Fruit fly (Drosophila melanogaster): Measurements from ENCODE around the gene CG34242.

CG34242 gene

dm6 chr3L:12519315-12519714 is 14.5 kb upstream of the CG34242 start:
- TF ChIP-seq CG12768 (GFP tag; optimal IDR thresholded peaks at IDR 0.05): no peak
- peak; percentile 83 for TF ChIP-seq cic (GFP tag; optimal IDR thresholded peaks at IDR 0.05)
- no peak for TF ChIP-seq CG11617 (GFP tag; optimal IDR thresholded peaks at IDR 0.05)
- TF ChIP-seq pad (GFP tag; optimal IDR thresholded peaks at IDR 0.05): no peak
- no peak for TF ChIP-seq bab1 (GFP tag; optimal IDR thresholded peaks at IDR 0.05)
- peak; percentile 73 for TF ChIP-seq Mnt (GFP tag; optimal IDR thresholded peaks at IDR 0.05)

dm6 chr3L:12523941-12524340 is 9.9 kb upstream of the CG34242 start, which contains the start of the genes ver and Gcn5:
ver (plus strand) TSS chr3L:12523987.
Gcn5 (minus strand) TSS chr3L:12524014.
- TF ChIP-seq pad (GFP tag; optimal IDR thresholded peaks at IDR 0.05) (peak; percentile 93), Clk (GFP tag; optimal IDR thresholded peaks at IDR 0.05) (peak; percentile 97), CG7045 (GFP tag; optimal IDR thresholded peaks at IDR 0.05) (peak; percentile 99), CG14711 (tag; optimal IDR thresholded peaks at IDR 0.05) (peak; percentile 97), Crg-1 (GFP tag; optimal IDR thresholded peaks at IDR 0.05) (peak; percentile 97), kay (GFP tag; ENCODE audit: borderline replicate concordance) (no peak), ovo (GFP tag; optimal IDR thresholded peaks at IDR 0.05) (peak; percentile 94), tj (GFP tag; optimal IDR thresholded peaks at IDR 0.05) (peak; percentile 94), CG7101 (tag; optimal IDR thresholded peaks at IDR 0.05) (peak; percentile 99), cnc (optimal IDR thresholded peaks at IDR 0.05) (no peak), CG5204 (GFP tag; optimal IDR thresholded peaks at IDR 0.05) (peak; percentile 97), CG33017 (tag; optimal IDR thresholded peaks at IDR 0.05) (peak; percentile 98), CG12768 (GFP tag; optimal IDR thresholded peaks at IDR 0.05) (peak; percentile 99), Hr96 (GFP tag; optimal IDR thresholded peaks at IDR 0.05) (peak; percentile 94), CG11617 (GFP tag; optimal IDR thresholded peaks at IDR 0.05) (peak; percentile 99), toe (GFP tag; optimal IDR thresholded peaks at IDR 0.05) (peak; percentile 97), Mnt (GFP tag; optimal IDR thresholded peaks at IDR 0.05) (peak; percentile 94), CG1620 (GFP tag; optimal IDR thresholded peaks at IDR 0.05) (peak; percentile 97), bab1 (GFP tag; optimal IDR thresholded peaks at IDR 0.05) (peak; percentile 96), cic (GFP tag; optimal IDR thresholded peaks at IDR 0.05) (peak; percentile 90)

dm6 chr3L:12526433-12527113 is 7.2 kb upstream of the CG34242 start, which contains the start of gene eIF2beta:
eIF2beta (minus strand) TSS chr3L:12526731.
- TF ChIP-seq CG7101 (tag; optimal IDR thresholded peaks at IDR 0.05) (no peak), Hr96 (GFP tag; optimal IDR thresholded peaks at IDR 0.05) (no peak), cic (GFP tag; optimal IDR thresholded peaks at IDR 0.05) (peak; percentile 8), CG14711 (tag; optimal IDR thresholded peaks at IDR 0.05) (peak; percentile 20), bab1 (GFP tag; optimal IDR thresholded peaks at IDR 0.05) (peak; percentile 55), CG11617 (GFP tag; optimal IDR thresholded peaks at IDR 0.05) (peak; percentile 28), CG12768 (GFP tag; optimal IDR thresholded peaks at IDR 0.05) (no peak), CG1620 (GFP tag; optimal IDR thresholded peaks at IDR 0.05) (peak; percentile 2), Mnt (GFP tag; optimal IDR thresholded peaks at IDR 0.05) (peak; percentile 98), CG5204 (GFP tag; optimal IDR thresholded peaks at IDR 0.05) (no peak), tj (GFP tag; optimal IDR thresholded peaks at IDR 0.05) (peak; percentile 44), pad (GFP tag; optimal IDR thresholded peaks at IDR 0.05) (peak; percentile 15), ovo (GFP tag; optimal IDR thresholded peaks at IDR 0.05) (no peak)

dm6 chr3L:12529431-12530007 is 4.3 kb upstream of the CG34242 start:
- TF ChIP-seq CG1620 (GFP tag; optimal IDR thresholded peaks at IDR 0.05) (no peak), CG12768 (GFP tag; optimal IDR thresholded peaks at IDR 0.05) (no peak), Mnt (GFP tag; optimal IDR thresholded peaks at IDR 0.05) (peak; percentile 50), CG5204 (GFP tag; optimal IDR thresholded peaks at IDR 0.05) (no peak), CG7045 (GFP tag; optimal IDR thresholded peaks at IDR 0.05) (peak; percentile 36), Clk (GFP tag; optimal IDR thresholded peaks at IDR 0.05) (peak; percentile 19), CG7101 (tag; optimal IDR thresholded peaks at IDR 0.05) (peak; percentile 50), CG33017 (tag; optimal IDR thresholded peaks at IDR 0.05) (peak; percentile 66), tj (GFP tag; optimal IDR thresholded peaks at IDR 0.05) (peak; percentile 15), Crg-1 (GFP tag; optimal IDR thresholded peaks at IDR 0.05) (no peak), toe (GFP tag; optimal IDR thresholded peaks at IDR 0.05) (no peak), CG11617 (GFP tag; optimal IDR thresholded peaks at IDR 0.05) (peak; percentile 21), kay (GFP tag; ENCODE audit: borderline replicate concordance) (no peak), pad (GFP tag; optimal IDR thresholded peaks at IDR 0.05) (no peak), cic (GFP tag; optimal IDR thresholded peaks at IDR 0.05) (no peak), CG14711 (tag; optimal IDR thresholded peaks at IDR 0.05) (peak; percentile 3), ovo (GFP tag; optimal IDR thresholded peaks at IDR 0.05) (peak; percentile 41), Hr96 (GFP tag; optimal IDR thresholded peaks at IDR 0.05) (no peak), bab1 (GFP tag; optimal IDR thresholded peaks at IDR 0.05) (no peak), cnc (optimal IDR thresholded peaks at IDR 0.05) (no peak)

dm6 chr3L:12530044-12530443 is 3.8 kb upstream of the CG34242 start, which contains the start of gene nst:
nst (minus strand) TSS chr3L:12530171.
- TF ChIP-seq CG1620 (GFP tag; optimal IDR thresholded peaks at IDR 0.05) (no peak), bab1 (GFP tag; optimal IDR thresholded peaks at IDR 0.05) (peak; percentile 21), CG33017 (tag; optimal IDR thresholded peaks at IDR 0.05) (no peak), Clk (GFP tag; optimal IDR thresholded peaks at IDR 0.05) (no peak), CG7045 (GFP tag; optimal IDR thresholded peaks at IDR 0.05) (no peak), tj (GFP tag; optimal IDR thresholded peaks at IDR 0.05) (peak; percentile 22), Crg-1 (GFP tag; optimal IDR thresholded peaks at IDR 0.05) (no peak), ovo (GFP tag; optimal IDR thresholded peaks at IDR 0.05) (no peak), cnc (optimal IDR thresholded peaks at IDR 0.05) (no peak), CG12768 (GFP tag; optimal IDR thresholded peaks at IDR 0.05) (no peak)

Measured in whole organism, adult.